Worm (Caenorhabditis elegans) whole organism, late embryonic: ENCODE data around the gene sma-2.

Experiments
- ama-1 ChIP-seq: fragments of 150-350 bp; optimal IDR thresholded peaks from 2 replicates; lab custom pipeline; 2014
- lin-11 ChIP-seq: fragments of 200-800 bp; sonication (Bioruptor generic); optimal IDR thresholded peaks from 2 replicates; lab custom pipeline; 2018; ENCODE audit warnings: mild to moderate bottlenecking, missing genetic modification characterization, missing compliant biosample characterization
- nhr-11 ChIP-seq: fragments of 150-350 bp; optimal IDR thresholded peaks from 2 replicates; lab custom pipeline; 2014; ENCODE audit warnings: missing biosample characterization, missing genetic modification characterization
- pqm-1 ChIP-seq: sonication (generic microtip); optimal IDR thresholded peaks from 2 replicates; lab custom pipeline; 2016; ENCODE audit warnings: missing genetic modification characterization, missing compliant biosample characterization
- unc-3 ChIP-seq, 2 experiments: fragments of 200-800 bp in 1 of 2; sonication (Bioruptor generic) in 1 of 2; sonication (generic microtip) in 1 of 2; conservative IDR thresholded peaks in 1 of 2; optimal IDR thresholded peaks in 1 of 2; 2 replicates each; pipeline versions ENCODE4 v1.3.6 to Lab custom; 2016 to 2022; ENCODE audit warnings: missing compliant biosample characterization in 2 of 2, missing genetic modification characterization in 2 of 2, missing genetic modification reagents in 1 of 2
- unc-55 ChIP-seq: sonication (generic microtip); optimal IDR thresholded peaks from 2 replicates; lab custom pipeline; 2017; ENCODE audit warnings: missing biosample characterization, missing genetic modification reagents, missing genetic modification characterization

- TF ChIP-seq lin-11 (tag; lab: Kevin White, UChicago) (no peak), ama-1 (lab: Kevin White, UChicago) (no peak), pqm-1 (tag; lab: Kevin White, UChicago) (no peak), unc-55 (no peak), nhr-11 (no peak), unc-3 (GFP tag; conservative IDR thresholded peaks at IDR 0.05; lab: Robert Waterston, UW) (no peak), unc-3 (tag; optimal IDR thresholded peaks at IDR 0.05; lab: Kevin White, UChicago) (no peak)
These were observed 4.7 kb upstream of the sma-2 start for ce11 chrIII:8744765-8745164.
